Worm (Caenorhabditis elegans) whole organism, young adult: ENCODE measurements around the gene Y37E11AL.3.

ENCODE experiments used
- D2030.7 ChIP-seq: fragments of 200-800 bp; sonication (Bioruptor generic); IDR thresholded peaks from 2 replicates; pipeline ENCODE4 v1.3.6; 2022; ENCODE audit warnings: missing genetic modification reagents, missing genetic modification characterization, missing compliant biosample characterization
- Y56A3A.18 ChIP-seq: fragments of 200-800 bp; sonication (Bioruptor generic); IDR thresholded peaks from 2 replicates; pipeline ENCODE4 v1.3.6; 2022; ENCODE audit warnings: missing genetic modification reagents, missing genetic modification characterization, missing compliant biosample characterization
- attf-3 ChIP-seq: fragments of 200-800 bp; sonication (Bioruptor generic); conservative IDR thresholded peaks from 2 replicates; pipeline ENCODE4 v1.3.6; 2022; ENCODE audit warnings: missing genetic modification reagents, missing genetic modification characterization, missing compliant biosample characterization
- ceh-58 ChIP-seq: fragments of 200-800 bp; sonication (Bioruptor generic); IDR thresholded peaks from 2 replicates; pipeline ENCODE4 v1.3.6; 2022; ENCODE audit warnings: missing genetic modification characterization, missing compliant biosample characterization
- madf-8 ChIP-seq: fragments of 200-800 bp; sonication (Bioruptor generic); conservative IDR thresholded peaks from 2 replicates; pipeline ENCODE4 v1.3.6; 2022; ENCODE audit warnings: missing genetic modification reagents, missing genetic modification characterization, missing compliant biosample characterization
- nfya-1 ChIP-seq: sonication (generic microtip); optimal IDR thresholded peaks from 2 replicates; lab custom pipeline; 2017; ENCODE audit warnings: antibody characterized with exemption, missing compliant biosample characterization, missing genetic modification characterization, borderline replicate concordance; ENCODE audit not compliant: insufficient read depth
- nhr-80 ChIP-seq: sonication (generic microtip); optimal IDR thresholded peaks from 2 replicates; lab custom pipeline; 2016; ENCODE audit warnings: missing genetic modification characterization, missing compliant biosample characterization
- pha-4 ChIP-seq: fragments of 150-350 bp; sonication (generic microtip); optimal IDR thresholded peaks from 2 replicates; lab custom pipeline; 2014; ENCODE audit warnings: missing biosample characterization, missing genetic modification reagents, missing genetic modification characterization
- ztf-26 ChIP-seq: sonication (generic microtip); optimal IDR thresholded peaks from 2 replicates; lab custom pipeline; 2017; ENCODE audit warnings: missing genetic modification characterization, missing compliant biosample characterization

DNA sequence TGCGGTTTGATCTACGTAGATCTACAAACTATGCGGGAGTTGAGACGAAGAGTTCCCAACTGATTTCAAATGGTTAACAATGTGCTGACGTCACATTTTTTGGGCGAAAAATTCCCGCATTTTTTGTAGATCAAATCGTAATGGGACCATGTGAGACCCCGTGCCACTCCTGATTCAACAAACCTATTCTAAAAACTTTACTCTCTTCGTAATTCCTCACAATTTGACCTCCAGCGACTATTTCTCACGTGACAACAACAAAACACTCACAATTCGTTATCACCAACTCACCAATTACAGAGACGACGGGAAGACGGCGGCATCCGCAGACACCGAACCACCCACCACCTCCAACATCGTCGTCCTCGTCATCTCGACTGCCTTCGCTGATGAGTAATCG, 49.0 kb downstream of the Y37E11AL.3 start, which contains the start of gene siah-1:
- no peak for TF ChIP-seq madf-8 (GFP tag; lab: Robert Waterston, UW)
- no peak for TF ChIP-seq pha-4 (tag; lab: Kevin White, UChicago)
- no peak for TF ChIP-seq Y56A3A.18 (GFP tag; lab: Robert Waterston, UW)
- no peak for TF ChIP-seq nfya-1 (tag; lab: Kevin White, UChicago)
- TF ChIP-seq attf-3 = no peak
- TF ChIP-seq ceh-58 = no peak
- TF ChIP-seq ztf-26 (tag; lab: Kevin White, UChicago) = no peak
- peak; percentile 2 for TF ChIP-seq nhr-80 (tag; lab: Kevin White, UChicago)
- no peak for TF ChIP-seq D2030.7 (GFP tag; lab: Robert Waterston, UW)
